Worm (Caenorhabditis elegans) whole organism, L4/young adult: ENCODE results near the gene C05C10.3.
A peak's percentile ranks its signal among the peaks of the same experiment; 100 is the strongest.

Experiments used
- W03F9.2 ChIP-seq: fragments of 150-350 bp; optimal IDR thresholded peaks from 2 replicates; lab custom pipeline; 2014; ENCODE audit warnings: missing biosample characterization, missing genetic modification characterization
- dao-5 ChIP-seq: sonication (generic microtip); optimal IDR thresholded peaks from 2 replicates; lab custom pipeline; 2016; ENCODE audit warnings: missing genotype, missing genetic modification characterization, moderate library complexity, missing compliant biosample characterization
- him-1 ChIP-seq: sonication (generic microtip); optimal IDR thresholded peaks from 2 replicates; lab custom pipeline; 2016; ENCODE audit warnings: missing genotype, missing genetic modification reagents, missing genetic modification characterization, missing compliant biosample characterization

Gene C05C10.3

ce11 chrII:9936859-9937258 lies at the start of gene C05C10.3:
C05C10.3 (minus strand) TSS chrII:9936893.
- TF ChIP-seq dao-5, result no peak

- TF ChIP-seq him-1 (tag; lab: Kevin White, UChicago), result no peak
- TF ChIP-seq W03F9.2 (tag; lab: Kevin White, UChicago), result no peak
- TF ChIP-seq dao-5, result no peak
These were observed 48.2 kb upstream of the C05C10.3 start for ce11 chrII:9984866-9985336.

DNA sequence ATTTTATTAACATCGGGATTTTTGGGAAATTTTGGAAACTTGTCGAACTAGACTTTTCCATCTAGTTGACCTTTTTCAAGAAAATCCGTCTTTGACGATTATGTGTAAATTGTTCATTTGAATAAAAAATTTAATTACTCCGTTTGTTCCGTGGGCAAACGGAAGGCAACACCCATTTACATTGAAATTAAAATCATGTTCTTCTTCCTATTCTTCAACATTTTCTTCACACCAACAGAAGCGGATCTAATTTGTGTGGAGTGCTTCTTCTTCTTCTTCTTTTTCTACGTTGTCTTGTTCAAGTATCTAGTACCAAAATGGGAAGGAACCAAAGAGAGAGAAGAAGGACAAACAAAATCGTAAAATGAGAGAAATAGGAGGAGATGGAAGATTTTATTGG lies 45.7 kb upstream of the C05C10.3 start:
- no peak for TF ChIP-seq W03F9.2 (tag; lab: Kevin White, UChicago)
- TF ChIP-seq him-1 (tag; lab: Kevin White, UChicago), result no peak
- TF ChIP-seq dao-5, result no peak

DNA sequence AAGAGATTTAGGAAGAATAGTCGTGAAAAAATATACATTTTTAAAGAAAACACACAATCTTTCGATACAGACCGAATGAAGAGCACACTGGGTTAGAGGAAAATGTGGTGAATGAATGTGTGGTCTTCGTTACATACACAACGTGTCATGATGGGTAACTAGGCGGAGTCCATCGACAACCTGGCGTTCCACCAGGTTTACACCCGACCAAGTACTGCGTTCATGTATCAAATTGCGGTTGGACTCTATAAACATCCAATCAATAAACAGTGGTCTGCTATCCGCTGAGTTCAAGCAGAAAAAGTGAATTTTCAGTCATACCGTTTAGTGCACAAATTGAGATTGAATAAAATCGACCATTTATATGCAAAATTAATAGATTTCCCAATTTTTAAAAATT lies 45.1 kb upstream of the C05C10.3 start, which contains the start of gene sdz-38:
Gene sdz-38, minus strand, starts transcription at position 101 of the 400 bp plus-strand sequence.
- TF ChIP-seq dao-5 (no peak), W03F9.2 (tag; lab: Kevin White, UChicago) (no peak), him-1 (tag; lab: Kevin White, UChicago) (no peak)

DNA sequence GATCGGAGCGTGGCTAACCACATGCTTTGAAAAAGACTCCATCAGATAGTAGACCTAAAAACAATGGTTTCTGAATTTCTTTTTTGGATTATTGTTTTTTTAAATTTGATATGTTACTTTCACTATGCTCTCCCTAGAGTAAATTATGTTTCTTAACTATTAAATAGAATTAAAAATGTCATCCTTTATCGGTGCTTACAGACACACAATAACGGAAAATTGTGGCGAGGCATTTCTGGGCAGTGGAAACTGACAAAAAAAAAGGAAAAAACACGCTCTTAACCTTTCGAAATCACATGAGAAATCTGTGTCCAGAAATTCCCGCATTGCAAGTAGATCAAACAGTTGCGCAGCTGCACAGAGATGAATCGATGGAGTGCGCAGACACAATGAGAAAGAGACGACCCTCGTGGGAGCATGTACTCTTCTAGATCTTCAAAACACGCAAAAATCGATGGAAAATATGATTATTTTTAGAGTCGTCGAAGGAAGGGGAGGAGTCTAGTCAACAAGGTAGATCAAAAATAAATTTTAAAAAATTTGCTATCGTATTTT lies 43.5 kb upstream of the C05C10.3 start, which contains the start of gene ZK892.6:
Gene ZK892.6, minus strand, starts transcription at position 51 of the 555 bp plus-strand sequence.
- TF ChIP-seq W03F9.2 (tag; lab: Kevin White, UChicago) (no peak), him-1 (tag; lab: Kevin White, UChicago) (no peak), dao-5 (no peak)

- TF ChIP-seq W03F9.2 (tag; lab: Kevin White, UChicago) (no peak), dao-5 (no peak), him-1 (tag; lab: Kevin White, UChicago) (no peak)
These were observed 39.7 kb upstream of the C05C10.3 start, which contains the start of gene R53.8 for ce11 chrII:9976405-9976804. R53.8 (plus strand) TSS chrII:9976705.

DNA sequence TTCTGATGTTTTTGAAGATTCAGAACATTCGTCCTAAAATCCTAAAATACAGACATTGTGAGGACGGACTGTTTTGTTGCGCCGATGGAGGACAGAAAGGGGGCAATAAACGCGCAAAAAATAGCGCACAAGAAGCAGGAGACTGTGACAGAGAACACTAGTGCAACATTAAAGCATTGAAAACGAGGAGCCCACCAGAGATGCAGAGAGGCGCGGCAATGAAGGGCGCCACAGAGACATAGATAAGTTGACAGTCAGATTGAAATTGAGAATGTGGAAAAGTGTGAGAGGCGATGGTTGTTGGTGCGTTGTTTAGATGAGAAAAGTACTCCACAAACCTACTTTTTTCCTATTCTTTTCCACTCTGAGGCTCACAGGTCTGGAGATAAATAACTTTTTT lies 38.3 kb upstream of the C05C10.3 start, which contains the start of gene aakg-5:
Gene aakg-5, minus strand, starts transcription at position 159 of the 400 bp plus-strand sequence.
- no peak for TF ChIP-seq him-1 (tag; lab: Kevin White, UChicago)
- no peak for TF ChIP-seq dao-5
- no peak for TF ChIP-seq W03F9.2 (tag; lab: Kevin White, UChicago)

- no peak for TF ChIP-seq W03F9.2 (tag; lab: Kevin White, UChicago)
- no peak for TF ChIP-seq dao-5
- TF ChIP-seq him-1 (tag; lab: Kevin White, UChicago), result no peak
These were observed 37.5 kb upstream of the C05C10.3 start for ce11 chrII:9974210-9974609.

DNA sequence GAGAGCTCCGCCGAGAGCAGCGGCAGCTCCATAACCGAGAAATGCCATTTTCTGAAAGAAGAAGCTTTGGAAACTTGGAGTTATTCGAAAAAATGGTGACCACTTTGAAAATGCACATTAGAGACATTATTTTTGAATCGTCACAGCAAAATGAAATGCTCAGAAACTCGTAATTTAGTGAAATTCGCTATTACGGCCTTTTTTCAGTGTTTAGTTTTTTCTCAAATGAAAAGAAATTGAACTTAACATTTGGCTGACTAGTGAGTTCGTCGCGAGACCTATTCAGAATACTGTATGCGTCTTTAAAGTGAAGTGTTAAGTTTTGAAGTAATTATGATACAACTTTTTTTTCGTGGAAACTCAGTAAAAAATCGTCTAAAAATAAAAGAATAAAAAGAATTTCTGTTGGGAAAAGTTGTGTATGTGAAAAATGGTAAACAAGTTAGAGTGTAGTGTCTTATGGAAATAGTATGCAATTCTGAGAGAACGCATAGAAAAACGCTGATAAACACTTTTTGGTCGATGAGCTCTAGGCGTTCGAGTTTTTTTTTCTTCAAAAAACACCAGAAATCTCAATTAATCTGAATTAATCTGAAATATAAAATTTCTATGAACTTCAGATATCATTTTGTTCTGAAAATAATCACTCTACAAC lies 33.9 kb upstream of the C05C10.3 start, which contains the start of gene R53.5:
Gene R53.5, minus strand, starts transcription at position 51 of the 655 bp plus-strand sequence.
- TF ChIP-seq dao-5 (no peak), him-1 (tag; lab: Kevin White, UChicago) (no peak), W03F9.2 (tag; lab: Kevin White, UChicago) (no peak)

DNA sequence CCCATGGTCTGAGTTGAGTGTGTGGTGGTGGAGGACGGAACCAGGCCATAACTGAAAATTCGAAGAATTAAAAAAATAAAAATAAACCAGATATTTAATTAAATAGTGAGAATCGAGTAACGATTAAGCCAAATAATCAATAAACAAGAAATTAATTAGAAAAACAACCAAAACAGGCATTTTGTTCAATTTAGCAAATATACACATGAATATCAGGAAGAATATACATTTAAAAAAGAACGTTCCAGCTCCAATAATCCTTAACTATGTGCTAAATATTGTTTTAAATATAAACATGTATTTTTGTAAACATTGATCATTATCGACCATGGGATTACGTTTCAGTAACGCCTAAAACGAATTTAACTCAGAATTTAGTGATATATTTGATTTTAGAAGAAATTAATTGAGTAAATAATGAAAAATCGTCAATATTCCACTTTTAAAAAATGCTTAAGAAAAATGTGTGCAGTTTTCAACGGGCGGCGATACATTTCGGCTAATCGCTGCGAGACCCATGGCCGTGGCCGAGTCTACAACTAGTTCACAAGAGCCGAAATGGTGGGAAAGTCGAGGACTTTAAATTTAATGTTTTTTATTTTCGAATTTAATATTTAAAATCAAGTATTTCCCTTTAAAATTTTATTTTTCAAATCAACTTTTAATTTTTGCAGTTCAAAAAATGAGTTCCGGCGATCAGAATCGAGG lies 31.5 kb upstream of the C05C10.3 start, which contains the start of the genes R53.4 and psf-1:
Gene R53.4, minus strand, starts transcription at position 51 of the 708 bp plus-strand sequence.
Gene psf-1, plus strand, starts transcription at position 675 of the 708 bp plus-strand sequence.
- no peak for TF ChIP-seq dao-5
- peak; percentile 75 for TF ChIP-seq W03F9.2 (tag; lab: Kevin White, UChicago)
- peak; percentile 43 for TF ChIP-seq him-1 (tag; lab: Kevin White, UChicago)

DNA sequence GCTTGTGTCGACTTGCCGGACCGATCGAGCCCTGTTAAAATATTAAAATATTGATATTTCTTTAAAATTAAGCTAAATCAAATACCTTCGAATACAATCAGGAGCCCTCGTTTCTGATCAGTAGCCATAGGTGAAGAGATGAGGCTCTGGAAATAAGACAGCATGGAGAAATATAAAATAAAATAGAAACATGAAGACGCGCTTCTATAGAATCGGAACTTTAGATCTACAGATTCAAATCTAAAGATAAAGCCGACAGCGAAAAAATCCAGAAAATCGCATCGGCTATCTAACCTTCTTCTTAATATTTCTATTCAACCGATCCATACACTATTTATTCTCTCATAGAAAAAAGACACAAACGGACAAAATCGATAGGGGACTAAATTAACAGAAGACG lies 30.3 kb upstream of the C05C10.3 start, which contains the start of gene dtmk-1:
Gene dtmk-1, minus strand, starts transcription at position 146 of the 400 bp plus-strand sequence.
- TF ChIP-seq dao-5 (no peak), W03F9.2 (tag; lab: Kevin White, UChicago) (no peak), him-1 (tag; lab: Kevin White, UChicago) (no peak)

DNA sequence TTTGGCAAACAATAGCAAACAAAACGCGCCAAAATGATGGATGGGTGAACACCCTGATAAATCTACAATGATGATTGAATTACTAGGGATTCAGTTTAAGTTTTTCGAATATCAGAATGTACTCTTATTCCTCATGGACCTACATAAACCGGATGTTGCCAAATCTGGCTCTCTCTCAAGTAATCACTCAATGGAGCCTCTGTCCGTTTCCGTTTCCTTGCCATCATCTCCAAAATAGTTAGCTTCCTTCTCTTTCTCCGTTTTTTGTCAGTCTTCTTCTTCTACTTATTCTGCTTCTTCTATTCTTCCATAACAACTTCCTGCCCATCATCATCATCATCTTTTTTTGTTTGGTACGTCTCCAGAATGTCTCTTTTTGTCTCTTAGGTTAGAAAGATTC lies 28.6 kb upstream of the C05C10.3 start:
- TF ChIP-seq dao-5 (no peak), W03F9.2 (tag; lab: Kevin White, UChicago) (no peak), him-1 (tag; lab: Kevin White, UChicago) (no peak)

DNA sequence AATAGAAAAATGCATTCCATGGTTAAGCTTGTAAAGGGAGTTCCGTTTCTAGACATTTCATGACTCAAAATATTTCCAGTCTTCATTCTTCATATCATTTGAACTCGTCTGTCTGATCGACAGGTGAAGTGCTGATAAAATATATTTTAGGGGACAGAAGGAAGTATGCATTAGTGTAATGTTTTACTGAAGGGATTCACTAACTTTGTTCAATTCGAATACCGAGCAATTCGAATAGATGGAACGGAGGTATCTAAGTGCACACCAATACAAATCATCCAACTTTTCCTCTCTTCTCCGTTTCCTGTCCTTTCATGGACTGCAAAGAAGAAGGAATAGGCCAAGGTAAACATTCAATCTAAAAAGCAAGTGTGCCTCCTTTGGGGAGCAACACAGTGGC lies 27.1 kb upstream of the C05C10.3 start:
- TF ChIP-seq dao-5 (no peak), W03F9.2 (tag; lab: Kevin White, UChicago) (no peak), him-1 (tag; lab: Kevin White, UChicago) (no peak)
